Fruit fly (Drosophila melanogaster) whole organism, prepupa: ENCODE results near the gene Bdbt.

Experiments used
- CG31627 ChIP-seq: fragments of 200-800 bp; sonication (Bioruptor generic); optimal IDR thresholded peaks from 3 replicates; lab custom pipeline; 2016; ENCODE audit warnings: missing biosample characterization, missing genetic modification characterization
- CG6792 ChIP-seq: fragments of 200-800 bp; sonication (Bioruptor generic); optimal IDR thresholded peaks from 3 replicates; lab custom pipeline; 2016; ENCODE audit warnings: missing biosample characterization, missing genetic modification characterization
- CG6808 ChIP-seq: fragments of 200-800 bp; sonication (Bioruptor generic); optimal IDR thresholded peaks from 3 replicates; lab custom pipeline; 2017; ENCODE audit warnings: missing biosample characterization, missing genetic modification characterization, mild to moderate bottlenecking, moderate library complexity, missing genetic modification reagents
- CG6854 ChIP-seq: fragments of 200-800 bp; sonication (Bioruptor generic); optimal IDR thresholded peaks from 2 replicates; lab custom pipeline; 2017; ENCODE audit warnings: missing biosample characterization, mild to moderate bottlenecking, missing genetic modification characterization
- CG7368 ChIP-seq: fragments of 200-800 bp; sonication (Bioruptor generic); optimal IDR thresholded peaks from 3 replicates; lab custom pipeline; 2016; ENCODE audit warnings: missing biosample characterization, missing genetic modification characterization
- CG8119 ChIP-seq: fragments of 200-800 bp; sonication (Bioruptor generic); IDR thresholded peaks from 3 replicates; pipeline ENCODE4 v1.3.6; 2022; ENCODE audit warnings: missing biosample characterization, missing genetic modification characterization
- CG8632 ChIP-seq: fragments of 200-800 bp; sonication (Bioruptor generic); optimal IDR thresholded peaks from 3 replicates; lab custom pipeline; 2016; ENCODE audit warnings: missing biosample characterization, missing genetic modification characterization
- Ets21C ChIP-seq: fragments of 200-800 bp; sonication (Bioruptor generic); optimal IDR thresholded peaks from 3 replicates; lab custom pipeline; 2016; ENCODE audit warnings: missing biosample characterization, missing genetic modification characterization
- acj6 ChIP-seq: fragments of 200-800 bp; sonication (Bioruptor generic); optimal IDR thresholded peaks from 3 replicates; lab custom pipeline; 2016; ENCODE audit warnings: missing biosample characterization, missing genetic modification characterization
- fkh ChIP-seq: fragments of 200-800 bp; sonication (Bioruptor generic); optimal IDR thresholded peaks from 3 replicates; lab custom pipeline; 2017; ENCODE audit warnings: missing biosample characterization, mild to moderate bottlenecking, missing genetic modification characterization, moderate library complexity
- spab ChIP-seq: fragments of 200-800 bp; sonication (Bioruptor generic); optimal IDR thresholded peaks from 2 replicates; lab custom pipeline; 2017; ENCODE audit warnings: missing biosample characterization, mild to moderate bottlenecking, missing genetic modification characterization, missing genetic modification reagents

DNA sequence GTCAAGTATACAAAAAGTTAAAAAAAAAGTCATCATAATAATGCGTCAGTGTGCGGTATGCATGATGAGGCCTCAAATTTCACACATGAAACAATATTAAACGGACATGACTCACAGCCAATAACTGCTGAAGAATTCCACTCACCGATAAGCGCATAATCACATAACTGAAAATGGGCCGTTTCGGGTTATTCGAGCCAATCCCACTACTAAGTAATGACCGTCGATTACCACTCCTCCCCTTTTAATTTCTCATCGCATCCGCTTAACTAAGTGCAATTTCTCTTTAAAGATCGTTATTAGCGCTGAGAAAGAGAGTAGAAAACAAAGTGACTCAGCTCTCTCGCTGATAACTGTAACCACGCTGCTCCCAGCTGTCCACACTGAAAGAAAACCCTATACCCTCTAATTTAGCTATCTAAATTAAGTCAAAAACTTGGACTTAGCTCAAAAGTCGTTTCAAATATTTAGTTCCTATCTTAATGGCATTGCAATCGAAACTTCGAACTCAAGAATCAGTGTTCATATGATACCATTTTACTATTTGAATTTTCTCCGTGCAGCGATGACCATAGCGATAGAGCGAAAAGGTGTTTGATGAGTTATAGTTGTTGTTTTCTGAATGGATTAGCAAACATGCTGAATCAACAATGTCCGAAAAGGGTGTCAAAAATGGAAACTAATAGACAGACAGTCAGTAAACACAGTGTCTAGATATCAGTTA, 5.8 kb downstream of the Bdbt start:
- no peak for TF ChIP-seq CG6808 (GFP tag; lab: Kevin White, UChicago)
- peak; percentile 66 for TF ChIP-seq CG6792
- TF ChIP-seq CG8119 (GFP tag; lab: Robert Waterston, UW), result peak; percentile 90
- TF ChIP-seq spab (GFP tag; lab: Kevin White, UChicago), result no peak
- TF ChIP-seq CG6854 (GFP tag; lab: Kevin White, UChicago), result no peak
- peak; percentile 76 for TF ChIP-seq acj6 (GFP tag; lab: Kevin White, UChicago)
- peak; percentile 52 for TF ChIP-seq CG7368 (GFP tag; lab: Kevin White, UChicago)
- peak; percentile 62 for TF ChIP-seq CG8632 (GFP tag; lab: Kevin White, UChicago)
- peak; percentile 50 for TF ChIP-seq CG31627 (GFP tag; lab: Kevin White, UChicago)
- TF ChIP-seq Ets21C, result no peak
- peak; percentile 96 for TF ChIP-seq fkh
